Worm (Caenorhabditis elegans) whole organism, L2 larva: Measurements from ENCODE around the gene sto-6.
A peak's percentile ranks its signal among the peaks of the same experiment; 100 is the strongest.
"Not testable (repeated sequence)": the region's sequence is repeated elsewhere in the genome, so short reads cannot be mapped to it uniquely, and the experiment has no call there.

Experiments
- C34F6.9 ChIP-seq: fragments of 150-350 bp; optimal IDR thresholded peaks from 2 replicates; lab custom pipeline; 2014; ENCODE audit warnings: missing biosample characterization, missing genetic modification characterization
- F13H6.1 ChIP-seq: sonication (generic microtip); optimal IDR thresholded peaks from 2 replicates; lab custom pipeline; 2016; ENCODE audit warnings: missing genetic modification characterization, missing compliant biosample characterization
- R02D3.7 ChIP-seq: fragments of 150-350 bp; optimal IDR thresholded peaks from 2 replicates; lab custom pipeline; 2014; ENCODE audit warnings: missing biosample characterization, missing genetic modification characterization
- Y55F3AM.14 ChIP-seq: fragments of 200-800 bp; sonication (Bioruptor generic); optimal IDR thresholded peaks from 2 replicates; lab custom pipeline; 2018; ENCODE audit warnings: mild to moderate bottlenecking, missing genetic modification characterization, missing compliant biosample characterization
- ZK546.5 ChIP-seq: sonication (generic microtip); optimal IDR thresholded peaks from 2 replicates; lab custom pipeline; 2017; ENCODE audit warnings: missing biosample characterization, missing genetic modification characterization
- alr-1 ChIP-seq: fragments of 150-350 bp; optimal IDR thresholded peaks from 2 replicates; lab custom pipeline; 2014; ENCODE audit warnings: missing biosample characterization, missing genetic modification characterization
- ama-1 ChIP-seq: fragments of 150-350 bp; optimal IDR thresholded peaks from 2 replicates; lab custom pipeline; 2018; ENCODE audit warnings: inconsistent platforms
- blmp-1 ChIP-seq: sonication (generic microtip); optimal IDR thresholded peaks from 2 replicates; lab custom pipeline; 2017; ENCODE audit warnings: missing genetic modification characterization, mild to moderate bottlenecking, missing compliant biosample characterization, antibody characterized with exemption, moderate library complexity; ENCODE audit not compliant: insufficient read depth
- ceh-16 ChIP-seq: fragments of 150-350 bp; optimal IDR thresholded peaks from 2 replicates; lab custom pipeline; 2014; ENCODE audit warnings: missing biosample characterization, missing genetic modification characterization
- ceh-82 ChIP-seq: fragments of 150-350 bp; optimal IDR thresholded peaks from 2 replicates; lab custom pipeline; 2014; ENCODE audit warnings: missing biosample characterization, missing genetic modification characterization
- crh-2 ChIP-seq: sonication (generic microtip); optimal IDR thresholded peaks from 2 replicates; lab custom pipeline; 2017; ENCODE audit warnings: missing biosample characterization, missing genetic modification characterization
- egl-27 ChIP-seq: sonication (generic microtip); optimal IDR thresholded peaks from 3 replicates; lab custom pipeline; 2017; ENCODE audit warnings: missing biosample characterization, missing genetic modification reagents, missing genetic modification characterization
- elt-1 ChIP-seq: fragments of 150-350 bp; optimal IDR thresholded peaks from 2 replicates; lab custom pipeline; 2014; ENCODE audit warnings: missing biosample characterization, missing genetic modification characterization
- elt-3 ChIP-seq: sonication (generic microtip); optimal IDR thresholded peaks from 2 replicates; lab custom pipeline; 2017; ENCODE audit warnings: missing biosample characterization, missing genetic modification characterization
- gmeb-1 ChIP-seq: fragments of 150-350 bp; optimal IDR thresholded peaks from 2 replicates; lab custom pipeline; 2014; ENCODE audit warnings: missing biosample characterization, missing genetic modification characterization
- lin-11 ChIP-seq: fragments of 150-350 bp; sonication (generic microtip); optimal IDR thresholded peaks from 2 replicates; lab custom pipeline; 2014; ENCODE audit warnings: missing biosample characterization, missing genetic modification characterization, inconsistent platforms, mixed read lengths
- lin-13 ChIP-seq: fragments of 150-350 bp; optimal IDR thresholded peaks from 2 replicates; lab custom pipeline; 2014; ENCODE audit warnings: missing biosample characterization, missing genetic modification reagents, missing genetic modification characterization
- lsy-2 ChIP-seq, 2 experiments: fragments of 150-350 bp in 1 of 2; sonication (generic microtip) in 1 of 2; optimal IDR thresholded peaks; 2 replicates each; lab custom pipeline; 2014 to 2017; ENCODE audit warnings: missing biosample characterization in 2 of 2, missing genetic modification characterization in 2 of 2
- mab-5 ChIP-seq: fragments of 150-350 bp; optimal IDR thresholded peaks from 2 replicates; lab custom pipeline; 2014; ENCODE audit warnings: missing biosample characterization, missing genetic modification characterization
- mbf-1 ChIP-seq: sonication (generic microtip); optimal IDR thresholded peaks from 2 replicates; lab custom pipeline; 2017; ENCODE audit warnings: missing biosample characterization, missing genetic modification characterization
- mdl-1 ChIP-seq, 2 experiments: fragments of 150-350 bp in 1 of 2; sonication (generic microtip) in 1 of 2; optimal IDR thresholded peaks; 2 replicates each; lab custom pipeline; 2017; ENCODE audit warnings: missing biosample characterization in 2 of 2, missing genetic modification characterization in 2 of 2
- nhr-10 ChIP-seq: sonication (generic microtip); optimal IDR thresholded peaks from 2 replicates; lab custom pipeline; 2017; ENCODE audit warnings: missing biosample characterization, missing genetic modification characterization
- nhr-129 ChIP-seq: fragments of 150-350 bp; optimal IDR thresholded peaks from 2 replicates; lab custom pipeline; 2014; ENCODE audit warnings: missing biosample characterization, missing genetic modification characterization
- nhr-21 ChIP-seq: fragments of 150-350 bp; optimal IDR thresholded peaks from 2 replicates; lab custom pipeline; 2014; ENCODE audit warnings: missing biosample characterization, missing genetic modification characterization
- nhr-23 ChIP-seq: fragments of 150-350 bp; optimal IDR thresholded peaks from 2 replicates; lab custom pipeline; 2014; ENCODE audit warnings: missing biosample characterization, missing genetic modification reagents, missing genetic modification characterization
- nhr-237 ChIP-seq: fragments of 150-350 bp; optimal IDR thresholded peaks from 2 replicates; lab custom pipeline; 2014; ENCODE audit warnings: missing biosample characterization, missing genetic modification characterization
- nhr-25 ChIP-seq: fragments of 150-350 bp; sonication (generic microtip); optimal IDR thresholded peaks from 3 replicates; lab custom pipeline; 2014; ENCODE audit warnings: missing biosample characterization, missing genetic modification characterization
- nhr-6 ChIP-seq: fragments of 150-350 bp; optimal IDR thresholded peaks from 2 replicates; lab custom pipeline; 2014; ENCODE audit warnings: missing biosample characterization, missing genetic modification characterization
- nhr-77 ChIP-seq: fragments of 150-350 bp; optimal IDR thresholded peaks from 2 replicates; lab custom pipeline; 2014; ENCODE audit warnings: missing biosample characterization, missing genetic modification characterization
- peb-1 ChIP-seq: fragments of 150-350 bp; optimal IDR thresholded peaks from 2 replicates; lab custom pipeline; 2014; ENCODE audit warnings: missing biosample characterization, missing genetic modification characterization
- sem-4 ChIP-seq: fragments of 150-350 bp; optimal IDR thresholded peaks from 2 replicates; lab custom pipeline; 2014; ENCODE audit warnings: missing biosample characterization, missing genetic modification reagents, missing genetic modification characterization
- skn-1 ChIP-seq: sonication (generic microtip); optimal IDR thresholded peaks from 2 replicates; lab custom pipeline; 2017; ENCODE audit warnings: missing biosample characterization, missing genetic modification characterization
- sma-3 ChIP-seq: sonication (generic microtip); optimal IDR thresholded peaks from 2 replicates; lab custom pipeline; 2016; ENCODE audit warnings: missing genetic modification reagents, missing genetic modification characterization, missing compliant biosample characterization
- sma-9 ChIP-seq, 2 experiments: fragments of 150-350 bp in 1 of 2; sonication (generic microtip) in 1 of 2; optimal IDR thresholded peaks; 2 replicates each; lab custom pipeline; 2014 to 2016; ENCODE audit warnings: missing genetic modification characterization in 2 of 2, mild to moderate bottlenecking in 1 of 2, missing biosample characterization in 1 of 2, missing compliant biosample characterization in 1 of 2, missing genetic modification reagents in 1 of 2, moderate library complexity in 1 of 2
- snpc-4 ChIP-seq: fragments of 150-350 bp; optimal IDR thresholded peaks from 2 replicates; lab custom pipeline; 2014; ENCODE audit warnings: missing biosample characterization, missing genetic modification characterization
- unc-39 ChIP-seq: fragments of 150-350 bp; optimal IDR thresholded peaks from 2 replicates; lab custom pipeline; 2014; ENCODE audit warnings: missing biosample characterization, missing genetic modification characterization
- unc-55 ChIP-seq: fragments of 150-350 bp; sonication (generic microtip); optimal IDR thresholded peaks from 3 replicates; lab custom pipeline; 2014; ENCODE audit warnings: missing biosample characterization, missing genetic modification reagents, missing genetic modification characterization
- unc-62 ChIP-seq: fragments of 150-350 bp; optimal IDR thresholded peaks from 2 replicates; lab custom pipeline; 2014; ENCODE audit warnings: missing biosample characterization, missing genetic modification reagents, missing genetic modification characterization
- zag-1 ChIP-seq: fragments of 150-350 bp; optimal IDR thresholded peaks from 2 replicates; lab custom pipeline; 2014; ENCODE audit warnings: missing biosample characterization, missing genetic modification characterization
- ztf-4 ChIP-seq: fragments of 150-350 bp; optimal IDR thresholded peaks from 2 replicates; lab custom pipeline; 2014; ENCODE audit warnings: missing biosample characterization, missing genetic modification characterization

sto-6 gene

DNA sequence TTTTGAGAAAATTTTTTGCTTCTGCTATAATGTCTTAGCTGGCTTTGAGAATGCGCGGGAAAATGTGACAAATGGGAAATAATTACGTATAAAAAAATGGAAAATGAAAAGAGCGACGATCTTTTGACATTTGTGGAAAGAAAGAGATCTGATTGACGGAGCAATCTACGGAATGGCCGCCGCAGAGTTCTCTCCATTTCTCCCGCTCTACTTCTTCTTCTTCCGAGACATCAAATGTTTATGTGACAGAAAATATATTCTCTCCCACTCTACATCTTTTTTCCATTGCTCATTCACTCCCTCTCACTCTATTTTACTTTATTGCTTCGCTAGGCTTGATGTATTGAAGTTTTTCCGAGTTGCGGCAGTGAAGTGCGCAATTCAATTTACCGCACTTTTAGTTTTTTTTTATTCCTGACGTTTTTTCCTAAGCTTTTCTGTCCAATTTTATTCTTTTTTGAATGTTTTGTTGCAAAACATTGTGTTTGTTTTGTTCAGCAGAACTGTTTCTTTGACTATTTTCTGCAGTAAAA lies 8.3 kb downstream of the sto-6 start:
- no peak for TF ChIP-seq blmp-1 (tag; lab: Kevin White, UChicago)
- TF ChIP-seq unc-55 (GFP tag; lab: Kevin White, UChicago) = peak; percentile 58
- TF ChIP-seq elt-3 = no peak
- TF ChIP-seq lin-11 (tag; lab: Kevin White, UChicago) = no peak
- peak; percentile 14 for TF ChIP-seq sma-9 (GFP tag; optimal IDR thresholded peaks at IDR 0.05; lab: Kevin White, UChicago)
- TF ChIP-seq sma-9 (tag; optimal IDR thresholded peaks at IDR 0.05; lab: Kevin White, UChicago) = no peak
- peak; percentile 60 for TF ChIP-seq zag-1 (tag; lab: Kevin White, UChicago)
- peak; percentile 16 for TF ChIP-seq egl-27 (tag; lab: Kevin White, UChicago)
- no peak for TF ChIP-seq nhr-21 (tag; lab: Kevin White, UChicago)
- no peak for TF ChIP-seq nhr-77 (tag; lab: Kevin White, UChicago)
- no peak for TF ChIP-seq mbf-1 (tag; lab: Kevin White, UChicago)
- TF ChIP-seq R02D3.7 = no peak
- TF ChIP-seq sma-3 (GFP tag; lab: Kevin White, UChicago) = no peak
- no peak for TF ChIP-seq sem-4 (tag; lab: Kevin White, UChicago)
- peak; percentile 48 for TF ChIP-seq C34F6.9
- TF ChIP-seq mdl-1 (tag; optimal IDR thresholded peaks at IDR 0.05; lab: Kevin White, UChicago) = no peak
- no peak for TF ChIP-seq ama-1 (lab: Kevin White, UChicago)
- peak; percentile 24 for TF ChIP-seq nhr-129

DNA sequence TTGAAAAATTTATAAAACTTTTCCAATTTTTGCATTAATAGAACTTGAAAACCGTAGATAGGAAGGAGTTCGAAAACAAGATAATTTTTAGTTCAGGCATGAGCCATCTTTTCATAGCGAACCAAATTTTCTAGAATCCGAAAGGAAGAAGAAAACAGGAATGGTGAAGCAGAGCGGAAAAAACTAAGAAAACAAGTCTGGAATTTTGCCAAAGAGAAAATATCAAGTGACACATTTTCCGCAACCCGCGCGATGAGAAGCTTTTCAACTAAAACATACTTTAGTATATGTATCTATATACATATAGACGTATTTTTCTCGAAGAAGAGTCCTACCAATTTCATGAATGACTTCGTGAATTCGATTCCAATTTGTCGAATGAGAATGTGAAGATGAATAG lies 9.4 kb downstream of the sto-6 start:
- TF ChIP-seq nhr-6 (tag; lab: Kevin White, UChicago) = no peak
- TF ChIP-seq Y55F3AM.14 (GFP tag; lab: Kevin White, UChicago) = no peak
- no peak for TF ChIP-seq lin-13 (GFP tag; lab: Kevin White, UChicago)
- TF ChIP-seq egl-27 (tag; lab: Kevin White, UChicago) = no peak
- TF ChIP-seq, all 48 proteins: peak for 0

DNA sequence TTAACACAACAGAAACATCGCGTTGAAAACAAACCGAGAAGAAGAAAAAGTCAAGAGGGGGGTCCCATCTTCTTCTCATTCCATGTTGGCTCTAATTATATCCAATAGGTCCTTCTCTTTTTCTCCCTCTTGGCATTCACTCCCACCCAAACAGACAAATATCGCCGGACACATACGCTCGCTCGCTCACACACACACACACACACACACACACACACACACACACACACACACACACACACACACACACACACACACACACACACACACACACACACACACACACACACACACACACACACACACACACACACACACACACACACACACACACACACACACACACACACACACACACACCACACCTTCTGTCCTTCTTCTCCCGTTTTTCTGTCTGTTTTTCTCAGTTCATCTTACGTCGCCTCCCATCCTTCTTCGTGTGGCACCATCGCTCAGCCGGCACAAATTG lies 11.6 kb downstream of the sto-6 start, which contains the start of gene sto-4:
sto-4 (plus strand) TSS at position 360 of the 469 bp plus-strand sequence.
- peak; percentile 63 for TF ChIP-seq nhr-25 (tag; lab: Kevin White, UChicago)
- TF ChIP-seq F13H6.1 (tag; lab: Kevin White, UChicago) = peak; percentile 93
- TF ChIP-seq unc-55 (GFP tag; lab: Kevin White, UChicago) = peak; percentile 17
- TF ChIP-seq nhr-21 (tag; lab: Kevin White, UChicago) = peak; percentile 1
- TF ChIP-seq mab-5 (tag; lab: Kevin White, UChicago) = peak; percentile 78
- peak; percentile 8 for TF ChIP-seq zag-1 (tag; lab: Kevin White, UChicago)
- TF ChIP-seq ceh-16 (tag; lab: Kevin White, UChicago) = peak; percentile 52
- TF ChIP-seq mdl-1 (tag; optimal IDR thresholded peaks at IDR 0.05; lab: Kevin White, UChicago) = peak in 1 of 2 experiments; percentile 12
- TF ChIP-seq blmp-1 (tag; lab: Kevin White, UChicago) = peak; percentile 40
- peak in 1 of 2 experiments; percentile 34 for TF ChIP-seq lsy-2 (tag; optimal IDR thresholded peaks at IDR 0.05; lab: Kevin White, UChicago)
- TF ChIP-seq sma-9 (GFP tag; optimal IDR thresholded peaks at IDR 0.05; lab: Kevin White, UChicago) = peak; percentile 25
- TF ChIP-seq sma-9 (tag; optimal IDR thresholded peaks at IDR 0.05; lab: Kevin White, UChicago) = not testable (repeated sequence)
- TF ChIP-seq C34F6.9 = peak; percentile 20
- TF ChIP-seq Y55F3AM.14 (GFP tag; lab: Kevin White, UChicago) = peak; percentile 93
- peak; percentile 66 for TF ChIP-seq nhr-129
- peak; percentile 37 for TF ChIP-seq crh-2 (tag; lab: Kevin White, UChicago)
- TF ChIP-seq, all 48 proteins: peak for 15; not testable (repeated sequence) for 33

DNA sequence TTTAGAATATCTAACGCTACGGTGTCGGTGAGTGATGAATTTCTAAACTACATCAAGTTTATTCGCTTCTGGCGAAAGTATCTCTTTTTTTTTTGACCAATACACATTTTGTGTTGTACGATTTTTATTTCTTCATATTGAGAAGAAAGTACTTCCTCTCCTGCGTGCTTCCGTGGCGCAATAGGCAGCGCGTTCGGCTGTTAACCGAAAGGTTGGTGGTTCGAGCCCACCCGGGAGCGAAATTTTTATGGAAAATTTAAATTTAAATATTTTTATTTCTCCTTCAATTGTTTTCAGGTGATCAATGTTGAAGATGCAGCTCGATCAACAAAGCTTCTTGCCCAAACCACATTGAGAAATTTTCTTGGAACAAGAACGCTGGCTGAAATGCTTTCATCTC lies 13.3 kb downstream of the sto-6 start:
- TF ChIP-seq crh-2 (tag; lab: Kevin White, UChicago) = peak; percentile 22
- no peak for TF ChIP-seq peb-1
- TF ChIP-seq nhr-129 = no peak
- TF ChIP-seq mab-5 (tag; lab: Kevin White, UChicago) = no peak
- TF ChIP-seq lin-13 (GFP tag; lab: Kevin White, UChicago) = peak; percentile 3
- peak; percentile 25 for TF ChIP-seq nhr-21 (tag; lab: Kevin White, UChicago)
- TF ChIP-seq Y55F3AM.14 (GFP tag; lab: Kevin White, UChicago) = no peak
- no peak for TF ChIP-seq zag-1 (tag; lab: Kevin White, UChicago)
- no peak for TF ChIP-seq ZK546.5 (tag; lab: Kevin White, UChicago)
- no peak for TF ChIP-seq nhr-10 (tag; lab: Kevin White, UChicago)
- TF ChIP-seq alr-1 (tag; lab: Kevin White, UChicago) = no peak
- peak; percentile 43 for TF ChIP-seq gmeb-1 (tag; lab: Kevin White, UChicago)
- no peak for TF ChIP-seq unc-39 (tag; lab: Kevin White, UChicago)
- TF ChIP-seq F13H6.1 (tag; lab: Kevin White, UChicago) = no peak
- TF ChIP-seq sma-9 (GFP tag; optimal IDR thresholded peaks at IDR 0.05; lab: Kevin White, UChicago) = peak; percentile 23
- TF ChIP-seq sma-9 (tag; optimal IDR thresholded peaks at IDR 0.05; lab: Kevin White, UChicago) = no peak
- no peak for TF ChIP-seq unc-62
- TF ChIP-seq nhr-25 (tag; lab: Kevin White, UChicago) = peak; percentile 22
- TF ChIP-seq mdl-1 (tag; optimal IDR thresholded peaks at IDR 0.05; lab: Kevin White, UChicago) = no peak
- TF ChIP-seq sem-4 (tag; lab: Kevin White, UChicago) = no peak
- no peak for TF ChIP-seq elt-1 (tag; lab: Kevin White, UChicago)
- no peak for TF ChIP-seq ceh-16 (tag; lab: Kevin White, UChicago)
- no peak for TF ChIP-seq elt-3
- TF ChIP-seq nhr-23 (tag; lab: Kevin White, UChicago) = no peak
- no peak for TF ChIP-seq nhr-77 (tag; lab: Kevin White, UChicago)
- TF ChIP-seq ceh-82 (tag; lab: Kevin White, UChicago) = no peak
- TF ChIP-seq nhr-237 (tag; lab: Kevin White, UChicago) = no peak
- TF ChIP-seq sma-3 (GFP tag; lab: Kevin White, UChicago) = peak; percentile 63
- TF ChIP-seq ztf-4 (tag; lab: Kevin White, UChicago) = no peak
- no peak for TF ChIP-seq skn-1 (tag; lab: Kevin White, UChicago)
- no peak for TF ChIP-seq egl-27 (tag; lab: Kevin White, UChicago)
- TF ChIP-seq snpc-4 = no peak
- TF ChIP-seq unc-55 (GFP tag; lab: Kevin White, UChicago) = no peak
- TF ChIP-seq ama-1 (lab: Kevin White, UChicago) = no peak
